Worm (Caenorhabditis elegans): ENCODE data around the gene aat-8.

The aat-8 gene

DNA sequence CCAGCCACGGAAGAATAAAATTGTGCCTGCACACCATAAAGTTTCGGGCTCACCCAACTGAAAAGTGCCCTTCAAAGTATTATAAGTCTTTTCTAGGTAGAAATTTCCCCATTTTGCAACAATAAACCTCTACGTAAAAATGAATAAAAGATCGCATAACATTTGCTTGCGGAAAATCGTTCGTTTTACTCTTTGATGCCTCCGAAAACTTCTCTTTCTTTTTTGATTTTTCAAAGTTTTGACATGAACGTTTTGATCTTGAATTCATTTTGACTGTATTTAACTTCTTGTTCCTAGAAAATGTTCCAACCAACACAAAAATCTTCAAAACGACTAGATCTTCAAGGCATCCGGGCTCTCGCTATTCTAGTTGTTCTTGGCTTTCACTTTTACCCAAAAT is 24.1 kb upstream of the aat-8 start, which contains the start of gene oac-21:
Gene oac-21, plus strand, starts transcription at position 301 of the 400 bp plus-strand sequence.
- no peak for TF ChIP-seq hmg-4 (GFP tag; optimal IDR thresholded peaks at IDR 0.05)
- TF ChIP-seq tbx-11 (GFP tag; IDR thresholded peaks at IDR 0.05): no peak
- TF ChIP-seq ets-7 (tag; optimal IDR thresholded peaks at IDR 0.05): no peak
- no peak for TF ChIP-seq F13C5.2 (tag; optimal IDR thresholded peaks at IDR 0.05)
- TF ChIP-seq B0310.2 (tag; optimal IDR thresholded peaks at IDR 0.05): no peak
- TF ChIP-seq aly-1 (tag; optimal IDR thresholded peaks at IDR 0.05): no peak
- no peak for TF ChIP-seq hmbx-1 (tag; optimal IDR thresholded peaks at IDR 0.05)
- TF ChIP-seq ceh-13 (GFP tag; optimal IDR thresholded peaks at IDR 0.05): no peak
- no peak for TF ChIP-seq sea-1 (GFP tag; conservative IDR thresholded peaks at IDR 0.05)
- no peak for TF ChIP-seq hnd-1 (tag; optimal IDR thresholded peaks at IDR 0.05)
- TF ChIP-seq ama-1 (optimal IDR thresholded peaks at IDR 0.05): no peak
- TF ChIP-seq tra-4 (tag; optimal IDR thresholded peaks at IDR 0.05): no peak
- TF ChIP-seq ceh-36 (tag; optimal IDR thresholded peaks at IDR 0.05): no peak
- no peak for TF ChIP-seq tbx-37 (GFP tag; conservative IDR thresholded peaks at IDR 0.05)
- no peak for TF ChIP-seq pes-1 (GFP tag; IDR thresholded peaks at IDR 0.05)
- TF ChIP-seq scrt-1 (GFP tag; IDR thresholded peaks at IDR 0.05): no peak

DNA sequence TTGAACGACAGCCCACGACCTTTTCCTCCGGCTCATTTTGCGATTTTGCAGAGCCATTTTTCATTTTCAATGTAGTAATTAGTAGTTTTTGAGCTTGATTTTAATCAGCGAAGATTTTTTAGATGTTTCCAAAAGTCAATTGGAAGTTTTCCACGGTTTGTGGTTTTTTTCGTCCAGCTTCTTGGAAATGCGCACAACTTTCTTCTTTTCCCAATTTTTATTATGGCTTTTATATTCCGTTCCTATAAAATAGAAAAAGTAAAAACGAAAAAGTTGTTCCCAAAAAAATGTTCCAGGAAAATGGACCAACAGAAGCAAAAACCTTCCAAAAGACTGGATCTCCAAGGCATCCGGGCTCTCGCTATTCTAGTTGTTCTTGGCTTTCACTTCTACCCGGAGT is 20.5 kb upstream of the aat-8 start, which contains the start of gene oac-22:
Gene oac-22, plus strand, starts transcription at position 301 of the 400 bp plus-strand sequence.
- no peak for TF ChIP-seq B0310.2 (tag; optimal IDR thresholded peaks at IDR 0.05)
- no peak for TF ChIP-seq hmbx-1 (tag; optimal IDR thresholded peaks at IDR 0.05)
- no peak for TF ChIP-seq ets-7 (tag; optimal IDR thresholded peaks at IDR 0.05)
- no peak for TF ChIP-seq ceh-13 (GFP tag; optimal IDR thresholded peaks at IDR 0.05)
- TF ChIP-seq scrt-1 (GFP tag; IDR thresholded peaks at IDR 0.05): no peak
- no peak for TF ChIP-seq tbx-11 (GFP tag; IDR thresholded peaks at IDR 0.05)
- TF ChIP-seq sea-1 (GFP tag; conservative IDR thresholded peaks at IDR 0.05): no peak
- no peak for TF ChIP-seq hnd-1 (tag; optimal IDR thresholded peaks at IDR 0.05)
- TF ChIP-seq tra-4 (tag; optimal IDR thresholded peaks at IDR 0.05): no peak
- no peak for TF ChIP-seq flt-1 (GFP tag; IDR thresholded peaks at IDR 0.05)
- no peak for TF ChIP-seq aly-1 (tag; optimal IDR thresholded peaks at IDR 0.05)
- TF ChIP-seq F13C5.2 (tag; optimal IDR thresholded peaks at IDR 0.05): no peak
- TF ChIP-seq hmg-4 (GFP tag; optimal IDR thresholded peaks at IDR 0.05): no peak
- no peak for TF ChIP-seq ceh-36 (tag; optimal IDR thresholded peaks at IDR 0.05)
- no peak for TF ChIP-seq ama-1 (optimal IDR thresholded peaks at IDR 0.05)
- TF ChIP-seq pes-1 (GFP tag; IDR thresholded peaks at IDR 0.05): no peak
- TF ChIP-seq tbx-37 (GFP tag; conservative IDR thresholded peaks at IDR 0.05): no peak

- TF ChIP-seq flt-1 (GFP tag; IDR thresholded peaks at IDR 0.05) (no peak), B0310.2 (tag; optimal IDR thresholded peaks at IDR 0.05) (no peak), ets-7 (tag; optimal IDR thresholded peaks at IDR 0.05) (no peak), hmbx-1 (tag; optimal IDR thresholded peaks at IDR 0.05) (no peak), hnd-1 (tag; optimal IDR thresholded peaks at IDR 0.05) (no peak), hmg-4 (GFP tag; optimal IDR thresholded peaks at IDR 0.05) (no peak)
Measured at ce11 chrIV:3881119-3881518, 16.3 kb upstream of the aat-8 start, which contains the start of the genes F37C4.8 and oac-23. Gene F37C4.8, minus strand, starts transcription at chrIV:3881219. Gene oac-23, plus strand, starts transcription at chrIV:3881441.

ce11 chrIV:3878283-3878938 is 13.6 kb upstream of the aat-8 start, which contains the start of gene F37C4.6:
Gene F37C4.6, minus strand, starts transcription at chrIV:3878333.
- TF ChIP-seq hmbx-1 (tag; optimal IDR thresholded peaks at IDR 0.05) (no peak), tbx-37 (GFP tag; conservative IDR thresholded peaks at IDR 0.05) (no peak), hnd-1 (tag; optimal IDR thresholded peaks at IDR 0.05) (no peak), ceh-36 (tag; optimal IDR thresholded peaks at IDR 0.05) (no peak)

DNA sequence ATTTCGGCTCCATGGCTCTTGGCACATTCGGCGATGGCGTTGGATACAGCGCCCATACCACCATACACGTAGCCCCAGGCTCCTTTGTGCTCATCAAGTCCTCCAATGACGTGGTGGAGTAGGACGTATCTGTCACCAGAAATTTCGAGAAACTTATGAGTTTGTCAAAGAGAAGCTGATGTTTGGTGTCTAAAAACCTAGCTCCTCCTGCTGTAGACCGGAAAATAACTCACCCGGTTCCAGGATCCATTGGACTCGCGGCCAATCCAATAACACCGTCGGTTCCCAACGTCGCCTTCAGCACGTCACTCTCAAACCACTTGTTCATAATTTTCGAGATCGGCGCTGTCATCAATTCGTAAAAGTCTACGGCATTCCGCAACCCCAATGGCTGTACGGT is 12.1 kb upstream of the aat-8 start:
- TF ChIP-seq tbx-37 (GFP tag; conservative IDR thresholded peaks at IDR 0.05) (no peak), ets-7 (tag; optimal IDR thresholded peaks at IDR 0.05) (no peak), ama-1 (optimal IDR thresholded peaks at IDR 0.05) (no peak), hmbx-1 (tag; optimal IDR thresholded peaks at IDR 0.05) (no peak), ceh-36 (tag; optimal IDR thresholded peaks at IDR 0.05) (no peak), F13C5.2 (tag; optimal IDR thresholded peaks at IDR 0.05) (no peak), hnd-1 (tag; optimal IDR thresholded peaks at IDR 0.05) (no peak), pes-1 (GFP tag; IDR thresholded peaks at IDR 0.05) (no peak), tbx-11 (GFP tag; IDR thresholded peaks at IDR 0.05) (no peak), flt-1 (GFP tag; IDR thresholded peaks at IDR 0.05) (no peak), scrt-1 (GFP tag; IDR thresholded peaks at IDR 0.05) (no peak), sea-1 (GFP tag; conservative IDR thresholded peaks at IDR 0.05) (no peak), B0310.2 (tag; optimal IDR thresholded peaks at IDR 0.05) (no peak), hmg-4 (GFP tag; optimal IDR thresholded peaks at IDR 0.05) (no peak), aly-1 (tag; optimal IDR thresholded peaks at IDR 0.05) (no peak), tra-4 (tag; optimal IDR thresholded peaks at IDR 0.05) (no peak), ceh-13 (GFP tag; optimal IDR thresholded peaks at IDR 0.05) (no peak)

DNA sequence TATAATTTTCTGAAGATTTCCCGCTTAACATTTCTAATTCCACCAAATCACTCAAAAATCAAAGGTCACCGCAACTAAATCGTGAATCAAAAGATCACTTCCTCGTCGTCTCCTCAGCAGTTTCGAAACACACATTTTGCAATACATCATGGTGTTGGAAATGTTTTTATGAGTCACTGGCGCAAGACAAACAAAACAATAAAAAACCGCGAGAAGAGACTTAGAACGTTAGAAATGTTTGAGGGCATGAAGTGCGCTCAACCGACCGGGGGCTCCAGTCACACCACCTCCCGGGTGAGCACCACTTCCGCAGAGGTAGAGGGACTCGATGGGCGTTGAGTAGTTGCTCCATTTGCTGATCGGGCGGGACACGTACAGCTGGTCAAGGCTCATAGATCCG is 10.4 kb upstream of the aat-8 start:
- TF ChIP-seq hnd-1 (tag; optimal IDR thresholded peaks at IDR 0.05) (no peak), F13C5.2 (tag; optimal IDR thresholded peaks at IDR 0.05) (no peak), flt-1 (GFP tag; IDR thresholded peaks at IDR 0.05) (no peak)

DNA sequence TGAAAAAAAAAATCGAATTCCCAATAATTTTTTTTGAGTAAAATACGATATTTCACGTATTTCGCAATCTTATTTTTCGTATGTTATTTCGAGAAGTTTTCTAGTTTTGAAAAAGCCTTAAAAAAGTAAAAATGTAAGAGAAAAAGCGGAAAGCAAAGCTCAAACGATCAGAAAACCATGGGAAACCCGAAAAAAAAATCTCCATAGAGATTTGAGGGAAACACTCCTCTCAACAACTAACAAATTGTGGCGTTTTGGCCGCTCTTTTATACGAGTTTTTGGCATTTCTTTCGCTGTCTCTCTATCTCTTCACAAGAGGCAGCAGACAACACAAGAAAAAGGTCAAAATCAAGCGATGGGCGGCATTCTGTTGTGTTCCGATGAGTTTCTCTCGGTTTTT is 9.6 kb upstream of the aat-8 start:
- no peak for TF ChIP-seq B0310.2 (tag; optimal IDR thresholded peaks at IDR 0.05)
- TF ChIP-seq scrt-1 (GFP tag; IDR thresholded peaks at IDR 0.05): no peak
- TF ChIP-seq aly-1 (tag; optimal IDR thresholded peaks at IDR 0.05): no peak
- TF ChIP-seq ama-1 (optimal IDR thresholded peaks at IDR 0.05): no peak
- TF ChIP-seq tbx-11 (GFP tag; IDR thresholded peaks at IDR 0.05): no peak
- no peak for TF ChIP-seq flt-1 (GFP tag; IDR thresholded peaks at IDR 0.05)
- no peak for TF ChIP-seq hmg-4 (GFP tag; optimal IDR thresholded peaks at IDR 0.05)
- TF ChIP-seq pes-1 (GFP tag; IDR thresholded peaks at IDR 0.05): no peak
- no peak for TF ChIP-seq ceh-36 (tag; optimal IDR thresholded peaks at IDR 0.05)
- no peak for TF ChIP-seq sea-1 (GFP tag; conservative IDR thresholded peaks at IDR 0.05)

All from whole organism, early embryonic.